Worm (Caenorhabditis elegans) whole organism, L4 larva: ENCODE results near the gene eak-3.

Experiments
- F49E8.2 ChIP-seq: sonication (generic microtip); optimal IDR thresholded peaks from 2 replicates; lab custom pipeline; 2016; ENCODE audit warnings: missing compliant biosample characterization, mild to moderate bottlenecking, missing genetic modification characterization, borderline replicate concordance
- nhr-25 ChIP-seq: sonication (generic microtip); optimal IDR thresholded peaks from 2 replicates; lab custom pipeline; 2017; ENCODE audit warnings: missing genetic modification characterization, mild to moderate bottlenecking, missing compliant biosample characterization, antibody characterized with exemption, moderate library complexity, borderline replicate concordance; ENCODE audit not compliant: insufficient read depth
- nhr-76 ChIP-seq: fragments of 150-350 bp; optimal IDR thresholded peaks from 2 replicates; lab custom pipeline; 2014; ENCODE audit warnings: missing biosample characterization, missing genetic modification characterization
- nhr-77 ChIP-seq: fragments of 150-350 bp; optimal IDR thresholded peaks from 2 replicates; lab custom pipeline; 2014; ENCODE audit warnings: missing biosample characterization, missing genetic modification characterization

- TF ChIP-seq nhr-77 (no peak), nhr-76 (tag; lab: Kevin White, UChicago) (no peak), F49E8.2 (tag; lab: Kevin White, UChicago) (no peak), nhr-25 (tag; lab: Kevin White, UChicago) (no peak)
Measured at ce11 chrIII:1221995-1222394, 45.6 kb upstream of the eak-3 start.
